Fruit fly (Drosophila melanogaster): Measurements from ENCODE around the gene qua.

Gene qua

dm6 chr2L:17532134-17532533, 35.1 kb upstream of the qua start, which contains the start of gene CG15145:
Gene CG15145, minus strand, starts transcription at chr2L:17532234.
- TF ChIP-seq CG15336 (GFP tag; IDR thresholded peaks at IDR 0.05) (no peak), CG31627 (GFP tag; optimal IDR thresholded peaks at IDR 0.05) (no peak), CG8319 (GFP tag; optimal IDR thresholded peaks at IDR 0.05) (no peak)

- TF ChIP-seq fd59A (GFP tag; optimal IDR thresholded peaks at IDR 0.05) (no peak), Eip75B (GFP tag; optimal IDR thresholded peaks at IDR 0.05) (no peak), Hr4 (GFP tag; optimal IDR thresholded peaks at IDR 0.05) (no peak), vri (GFP tag; optimal IDR thresholded peaks at IDR 0.05) (no peak), CG6276 (GFP tag; optimal IDR thresholded peaks at IDR 0.05) (no peak), CG7368 (GFP tag; optimal IDR thresholded peaks at IDR 0.05) (no peak), spab (GFP tag; optimal IDR thresholded peaks at IDR 0.05) (no peak), ss (GFP tag; optimal IDR thresholded peaks at IDR 0.05) (no peak), Hr39 (GFP tag; optimal IDR thresholded peaks at IDR 0.05) (no peak), Gug (GFP tag; IDR thresholded peaks at IDR 0.05) (no peak), achi (GFP tag; optimal IDR thresholded peaks at IDR 0.05) (no peak), OdsH (GFP tag; optimal IDR thresholded peaks at IDR 0.05) (no peak), CG6808 (GFP tag; optimal IDR thresholded peaks at IDR 0.05) (no peak), Sox14 (GFP tag; optimal IDR thresholded peaks at IDR 0.05) (no peak), cyc (GFP tag; optimal IDR thresholded peaks at IDR 0.05) (no peak), CG6792 (GFP tag; optimal IDR thresholded peaks at IDR 0.05) (no peak), CG6163 (GFP tag; IDR thresholded peaks at IDR 0.05) (no peak), salr (GFP tag; optimal IDR thresholded peaks at IDR 0.05) (no peak)
Observed at dm6 chr2L:17529022-17529421, 32.0 kb upstream of the qua start, which contains the start of gene CG15144. Gene CG15144, minus strand, starts transcription at chr2L:17529122.

dm6 chr2L:17524449-17524848, 27.4 kb upstream of the qua start, which contains the start of gene CG15143:
Gene CG15143, minus strand, starts transcription at chr2L:17524549.
- TF ChIP-seq Smox (GFP tag; optimal IDR thresholded peaks at IDR 0.05): no peak
- no peak for TF ChIP-seq cyc (GFP tag; optimal IDR thresholded peaks at IDR 0.05)
- TF ChIP-seq Eip75B (GFP tag; optimal IDR thresholded peaks at IDR 0.05): no peak
- TF ChIP-seq CG4318 (GFP tag; optimal IDR thresholded peaks at IDR 0.05): no peak
- no peak for TF ChIP-seq dac (GFP tag; optimal IDR thresholded peaks at IDR 0.05)
- no peak for TF ChIP-seq net (GFP tag; optimal IDR thresholded peaks at IDR 0.05)
- no peak for TF ChIP-seq CG16779 (tag; optimal IDR thresholded peaks at IDR 0.05)
- no peak for TF ChIP-seq Sox14 (GFP tag; optimal IDR thresholded peaks at IDR 0.05)
- no peak for TF ChIP-seq Hr38 (GFP tag; optimal IDR thresholded peaks at IDR 0.05)
- TF ChIP-seq fkh (GFP tag; optimal IDR thresholded peaks at IDR 0.05): no peak
- no peak for TF ChIP-seq Eip93F (GFP tag; optimal IDR thresholded peaks at IDR 0.05)
- TF ChIP-seq CG6163 (GFP tag; IDR thresholded peaks at IDR 0.05): no peak
- no peak for TF ChIP-seq salr (GFP tag; optimal IDR thresholded peaks at IDR 0.05)
- no peak for TF ChIP-seq Hr39 (GFP tag; optimal IDR thresholded peaks at IDR 0.05)
- TF ChIP-seq achi (GFP tag; optimal IDR thresholded peaks at IDR 0.05): no peak

dm6 chr2L:17514090-17514715, 17.2 kb upstream of the qua start:
- TF ChIP-seq topi (GFP tag; optimal IDR thresholded peaks at IDR 0.05) (no peak), Met (GFP tag; optimal IDR thresholded peaks at IDR 0.05) (peak; percentile 67), Hr38 (GFP tag; optimal IDR thresholded peaks at IDR 0.05) (no peak), dac (GFP tag; optimal IDR thresholded peaks at IDR 0.05) (no peak), Smox (GFP tag; optimal IDR thresholded peaks at IDR 0.05) (peak; percentile 63), fkh (GFP tag; optimal IDR thresholded peaks at IDR 0.05) (no peak), Lpt (GFP tag; optimal IDR thresholded peaks at IDR 0.05) (no peak), cyc (GFP tag; optimal IDR thresholded peaks at IDR 0.05) (no peak), Eip75B (GFP tag; optimal IDR thresholded peaks at IDR 0.05) (peak; percentile 44), fd85E (GFP tag; optimal IDR thresholded peaks at IDR 0.05) (no peak), vri (GFP tag; optimal IDR thresholded peaks at IDR 0.05) (peak; percentile 40), CG8632 (GFP tag; optimal IDR thresholded peaks at IDR 0.05) (peak; percentile 46), svp (GFP tag) (peak; percentile 87), CG11294 (GFP tag; IDR thresholded peaks at IDR 0.05) (no peak), CG10669 (GFP tag; optimal IDR thresholded peaks at IDR 0.05) (peak; percentile 53), Eip78C (GFP tag) (no peak), CG10631 (GFP tag; optimal IDR thresholded peaks at IDR 0.05) (peak; percentile 27), salr (GFP tag; optimal IDR thresholded peaks at IDR 0.05) (no peak), CG32006 (GFP tag; optimal IDR thresholded peaks at IDR 0.05) (peak; percentile 9), CG4318 (GFP tag; optimal IDR thresholded peaks at IDR 0.05) (no peak), CG3032 (tag; optimal IDR thresholded peaks at IDR 0.05) (no peak), achi (GFP tag; optimal IDR thresholded peaks at IDR 0.05) (peak; percentile 44), CG3919 (GFP tag; optimal IDR thresholded peaks at IDR 0.05) (peak; percentile 39), CG6808 (GFP tag; optimal IDR thresholded peaks at IDR 0.05) (peak; percentile 53), CG11762 (GFP tag; optimal IDR thresholded peaks at IDR 0.05; ENCODE audit: insufficient read depth) (peak; percentile 21), eg (GFP tag; IDR thresholded peaks at IDR 0.05) (no peak)

Data from whole organism, prepupa.